Worm (Caenorhabditis elegans) whole organism, L4 larva: ENCODE results near the gene dpy-9.
A peak's percentile ranks its signal among the peaks of the same experiment; 100 is the strongest.

Experiments used
- F10B5.3 ChIP-seq: sonication (generic microtip); optimal IDR thresholded peaks from 2 replicates; lab custom pipeline; 2016; ENCODE audit warnings: mild to moderate bottlenecking, missing genetic modification characterization, missing compliant biosample characterization
- F26F4.8 ChIP-seq: fragments of 200-800 bp; sonication (Bioruptor generic); conservative IDR thresholded peaks from 2 replicates; pipeline ENCODE4 v1.3.6; 2022; ENCODE audit warnings: missing genetic modification characterization, missing compliant biosample characterization
- F44E2.7 ChIP-seq: fragments of 200-800 bp; sonication (Bioruptor generic); IDR thresholded peaks from 2 replicates; pipeline ENCODE4 v2.1.2; 2022; ENCODE audit warnings: missing genetic modification characterization, missing compliant biosample characterization
- F49E8.2 ChIP-seq: sonication (generic microtip); optimal IDR thresholded peaks from 2 replicates; lab custom pipeline; 2016; ENCODE audit warnings: missing compliant biosample characterization, mild to moderate bottlenecking, missing genetic modification characterization, borderline replicate concordance
- Y5F2A.4 ChIP-seq: fragments of 200-800 bp; sonication (Bioruptor generic); optimal IDR thresholded peaks from 2 replicates; lab custom pipeline; 2018; ENCODE audit warnings: mild to moderate bottlenecking, missing genetic modification characterization, missing compliant biosample characterization
- ZK337.2 ChIP-seq: fragments of 200-800 bp; sonication (Bioruptor generic); IDR thresholded peaks from 2 replicates; pipeline ENCODE4 v1.3.6; 2022; ENCODE audit warnings: missing genetic modification reagents, missing genetic modification characterization, missing compliant biosample characterization
- aha-1 ChIP-seq: fragments of 150-350 bp; peaks from one replicate; lab custom pipeline; 2014; ENCODE audit warnings: missing biosample characterization, missing genetic modification characterization
- arid-1 ChIP-seq: fragments of 200-800 bp; sonication (Bioruptor generic); conservative IDR thresholded peaks from 2 replicates; pipeline ENCODE4 v1.3.6; 2022; ENCODE audit warnings: missing genetic modification reagents, missing genetic modification characterization, missing compliant biosample characterization
- ceh-28 ChIP-seq: fragments of 150-350 bp; optimal IDR thresholded peaks from 2 replicates; lab custom pipeline; 2014; ENCODE audit warnings: missing biosample characterization, missing genetic modification reagents, missing genetic modification characterization
- ceh-82 ChIP-seq: sonication (generic microtip); optimal IDR thresholded peaks from 2 replicates; lab custom pipeline; 2017; ENCODE audit warnings: missing biosample characterization, missing genetic modification characterization
- ces-1 ChIP-seq: fragments of 150-350 bp; sonication (generic microtip); optimal IDR thresholded peaks from 4 replicates; lab custom pipeline; 2014; ENCODE audit warnings: missing biosample characterization, missing genetic modification reagents, missing genetic modification characterization
- cey-2 ChIP-seq: sonication (generic microtip); optimal IDR thresholded peaks from 3 replicates; lab custom pipeline; 2017; ENCODE audit warnings: missing genetic modification characterization, mild to moderate bottlenecking, missing compliant biosample characterization, antibody characterized with exemption, borderline replicate concordance; ENCODE audit not compliant: insufficient read depth
- ctbp-1 ChIP-seq: fragments of 200-800 bp; sonication (Bioruptor generic); IDR thresholded peaks from 2 replicates; pipeline ENCODE4 v1.3.6; 2022; ENCODE audit warnings: missing genetic modification reagents, missing genetic modification characterization, missing compliant biosample characterization
- daf-12 ChIP-seq: fragments of 150-350 bp; optimal IDR thresholded peaks from 2 replicates; lab custom pipeline; 2014; ENCODE audit warnings: missing biosample characterization, missing genetic modification reagents, missing genetic modification characterization
- daf-16 ChIP-seq, 3 experiments: sonication (generic microtip); optimal IDR thresholded peaks; 2 replicates each; lab custom pipeline; 2016 to 2017; ENCODE audit warnings: missing genetic modification characterization in 3 of 3, missing genetic modification reagents in 3 of 3, mild to moderate bottlenecking in 2 of 3, missing compliant biosample characterization in 2 of 3, missing biosample characterization in 1 of 3, moderate library complexity in 1 of 3
- daf-19 ChIP-seq: fragments of 200-800 bp; sonication (Bioruptor generic); conservative IDR thresholded peaks from 2 replicates; pipeline ENCODE4 v1.3.6; 2022; ENCODE audit warnings: missing genetic modification characterization, missing compliant biosample characterization
- dmd-6 ChIP-seq: fragments of 200-800 bp; sonication (Bioruptor generic); IDR thresholded peaks from 2 replicates; pipeline ENCODE4 v1.3.6; 2022; ENCODE audit warnings: missing genetic modification reagents, missing genetic modification characterization, missing compliant biosample characterization
- dmd-8 ChIP-seq: fragments of 200-800 bp; sonication (Bioruptor generic); IDR thresholded peaks from 2 replicates; pipeline ENCODE4 v1.3.6; 2022; ENCODE audit warnings: missing genetic modification characterization, missing compliant biosample characterization
- dmd-9 ChIP-seq: fragments of 200-800 bp; sonication (Bioruptor generic); IDR thresholded peaks from 2 replicates; pipeline ENCODE4 v1.3.6; 2022; ENCODE audit warnings: missing genetic modification reagents, missing genetic modification characterization, missing compliant biosample characterization
- egl-43 ChIP-seq: fragments of 200-800 bp; sonication (Bioruptor generic); IDR thresholded peaks from 2 replicates; pipeline ENCODE4 v1.3.6; 2022; ENCODE audit warnings: missing genetic modification reagents, missing genetic modification characterization, missing compliant biosample characterization
- fos-1 ChIP-seq: fragments of 150-350 bp; optimal IDR thresholded peaks from 2 replicates; lab custom pipeline; 2014; ENCODE audit warnings: missing biosample characterization, missing genetic modification characterization
- hif-1 ChIP-seq, 2 experiments: sonication (generic microtip); optimal IDR thresholded peaks; 2 replicates each; lab custom pipeline; 2016 to 2017; ENCODE audit warnings: missing compliant biosample characterization in 2 of 2, missing genetic modification characterization in 2 of 2, missing genetic modification reagents in 2 of 2, missing genotype in 2 of 2, mild to moderate bottlenecking in 1 of 2
- hmg-1.1 ChIP-seq: fragments of 200-800 bp; sonication (Bioruptor generic); IDR thresholded peaks from 2 replicates; pipeline ENCODE4 v1.3.6; 2022; ENCODE audit warnings: missing genetic modification reagents, missing genetic modification characterization, missing compliant biosample characterization
- lim-7 ChIP-seq: fragments of 200-800 bp; sonication (Bioruptor generic); IDR thresholded peaks from 2 replicates; pipeline ENCODE4 v1.3.6; 2022; ENCODE audit warnings: missing genetic modification characterization, missing compliant biosample characterization
- lin-15B ChIP-seq: fragments of 150-350 bp; sonication (generic microtip); optimal IDR thresholded peaks from 3 replicates; lab custom pipeline; 2014; ENCODE audit warnings: missing biosample characterization, missing genetic modification characterization
- lin-39 ChIP-seq: fragments of 150-350 bp; optimal IDR thresholded peaks from 2 replicates; lab custom pipeline; 2014; ENCODE audit warnings: missing biosample characterization, missing genetic modification reagents, missing genetic modification characterization
- lir-3 ChIP-seq: sonication (generic microtip); optimal IDR thresholded peaks from 2 replicates; lab custom pipeline; 2016; ENCODE audit warnings: mild to moderate bottlenecking, missing genetic modification characterization, missing compliant biosample characterization
- lsy-2 ChIP-seq, 2 experiments: fragments of 150-350 bp in 1 of 2; sonication (generic microtip) in 1 of 2; optimal IDR thresholded peaks; 2 replicates each; lab custom pipeline; 2014 to 2017; ENCODE audit warnings: missing biosample characterization in 2 of 2, missing genetic modification characterization in 2 of 2
- madf-5 ChIP-seq, 2 experiments: fragments of 200-800 bp; sonication (Bioruptor generic); IDR thresholded peaks; 2 replicates each; pipeline ENCODE4 v1.3.6; 2022; ENCODE audit warnings: missing compliant biosample characterization in 2 of 2, missing genetic modification characterization in 2 of 2
- mdt-29 ChIP-seq: fragments of 200-800 bp; sonication (Bioruptor generic); IDR thresholded peaks from 2 replicates; pipeline ENCODE4 v1.3.6; 2022; ENCODE audit warnings: missing genetic modification reagents, missing genetic modification characterization, missing compliant biosample characterization
- mes-2 ChIP-seq: sonication (generic microtip); optimal IDR thresholded peaks from 2 replicates; lab custom pipeline; 2016; ENCODE audit warnings: missing genotype, mild to moderate bottlenecking, missing genetic modification characterization, missing compliant biosample characterization; ENCODE audit not compliant: poor library complexity, severe bottlenecking
- mxl-3 ChIP-seq: fragments of 200-800 bp; sonication (Bioruptor generic); optimal IDR thresholded peaks from 2 replicates; lab custom pipeline; 2018; ENCODE audit warnings: mild to moderate bottlenecking, missing genetic modification characterization, missing compliant biosample characterization
- nhr-10 ChIP-seq: fragments of 150-350 bp; optimal IDR thresholded peaks from 2 replicates; lab custom pipeline; 2014; ENCODE audit warnings: missing biosample characterization, missing genetic modification characterization
- nhr-237 ChIP-seq: sonication (generic microtip); optimal IDR thresholded peaks from 2 replicates; lab custom pipeline; 2017; ENCODE audit warnings: missing biosample characterization, missing genetic modification characterization
- nhr-28 ChIP-seq: fragments of 150-350 bp; optimal IDR thresholded peaks from 2 replicates; lab custom pipeline; 2014; ENCODE audit warnings: missing biosample characterization, missing genetic modification characterization
- nhr-41 ChIP-seq: fragments of 200-800 bp; sonication (Bioruptor generic); IDR thresholded peaks from 2 replicates; pipeline ENCODE4 v1.3.6; 2022; ENCODE audit warnings: missing genetic modification reagents, missing genetic modification characterization, missing compliant biosample characterization
- nhr-6 ChIP-seq: fragments of 150-350 bp; optimal IDR thresholded peaks from 2 replicates; lab custom pipeline; 2014; ENCODE audit warnings: missing biosample characterization, missing genetic modification characterization
- nhr-76 ChIP-seq: fragments of 150-350 bp; optimal IDR thresholded peaks from 2 replicates; lab custom pipeline; 2014; ENCODE audit warnings: missing biosample characterization, missing genetic modification characterization
- nhr-77 ChIP-seq: fragments of 150-350 bp; optimal IDR thresholded peaks from 2 replicates; lab custom pipeline; 2014; ENCODE audit warnings: missing biosample characterization, missing genetic modification characterization
- rbr-2 ChIP-seq: sonication (generic microtip); optimal IDR thresholded peaks from 2 replicates; lab custom pipeline; 2016; ENCODE audit warnings: missing genotype, missing genetic modification characterization, missing compliant biosample characterization
- saeg-2 ChIP-seq: fragments of 200-800 bp; sonication (Bioruptor generic); IDR thresholded peaks from 2 replicates; pipeline ENCODE4 v1.3.6; 2022; ENCODE audit warnings: missing genetic modification reagents, missing genetic modification characterization, missing compliant biosample characterization
- set-16 ChIP-seq: fragments of 200-800 bp; sonication (Bioruptor generic); IDR thresholded peaks from 2 replicates; pipeline ENCODE4 v1.3.6; 2022; ENCODE audit warnings: missing genetic modification reagents, missing genetic modification characterization, missing compliant biosample characterization
- skn-1 ChIP-seq: fragments of 150-350 bp; optimal IDR thresholded peaks from 2 replicates; lab custom pipeline; 2014; ENCODE audit warnings: missing biosample characterization, missing genetic modification characterization
- spr-3 ChIP-seq: fragments of 200-800 bp; sonication (Bioruptor generic); optimal IDR thresholded peaks from 2 replicates; lab custom pipeline; 2018; ENCODE audit warnings: mild to moderate bottlenecking, missing genetic modification characterization, missing compliant biosample characterization
- tra-1 ChIP-seq: fragments of 200-800 bp; sonication (Bioruptor generic); IDR thresholded peaks from 2 replicates; pipeline ENCODE4 v1.3.6; 2022; ENCODE audit warnings: missing genetic modification reagents, missing genetic modification characterization, missing compliant biosample characterization
- unc-130 ChIP-seq: sonication (generic microtip); optimal IDR thresholded peaks from 2 replicates; lab custom pipeline; 2016; ENCODE audit warnings: missing genetic modification reagents, missing genetic modification characterization, missing compliant biosample characterization
- unc-39 ChIP-seq: sonication (generic microtip); optimal IDR thresholded peaks from 2 replicates; lab custom pipeline; 2017; ENCODE audit warnings: missing biosample characterization, missing genetic modification characterization
- unc-62 ChIP-seq, 3 experiments: fragments of 150-350 bp in 1 of 3; sonication (generic microtip); optimal IDR thresholded peaks in 2 of 3; peaks in 1 of 3; 1 replicate in 1 of 3; 2 replicates in 2 of 3; lab custom pipeline; 2014 to 2017; ENCODE audit warnings: missing biosample characterization in 3 of 3, missing genetic modification characterization in 3 of 3, missing genetic modification reagents in 3 of 3, missing genotype in 1 of 3
- vab-7 ChIP-seq: fragments of 200-800 bp; sonication (Bioruptor generic); IDR thresholded peaks from 2 replicates; pipeline ENCODE4 v1.3.6; 2022; ENCODE audit warnings: missing genetic modification reagents, missing genetic modification characterization, missing compliant biosample characterization
- zip-2 ChIP-seq: fragments of 150-350 bp; optimal IDR thresholded peaks from 2 replicates; lab custom pipeline; 2014; ENCODE audit warnings: missing biosample characterization, missing genetic modification characterization
- ztf-11 ChIP-seq: fragments of 150-350 bp; optimal IDR thresholded peaks from 2 replicates; lab custom pipeline; 2014; ENCODE audit warnings: missing biosample characterization, missing genetic modification characterization
- ztf-7 ChIP-seq: fragments of 150-350 bp; optimal IDR thresholded peaks from 2 replicates; lab custom pipeline; 2014; ENCODE audit warnings: missing biosample characterization, missing genetic modification characterization

The dpy-9 gene

ce11 chrIV:306572-306971 is 47.6 kb upstream of the dpy-9 start (continued):
- TF ChIP-seq lim-7 (GFP tag; lab: Robert Waterston, UW) (no peak), unc-130 (GFP tag; lab: Kevin White, UChicago) (no peak), spr-3 (no peak), cey-2 (tag; lab: Kevin White, UChicago) (no peak), zip-2 (no peak), dmd-8 (GFP tag; lab: Robert Waterston, UW) (no peak), ceh-28 (tag; lab: Kevin White, UChicago) (no peak), rbr-2 (tag; lab: Kevin White, UChicago) (no peak), dmd-6 (GFP tag; lab: Robert Waterston, UW) (no peak), hif-1 (tag; optimal IDR thresholded peaks at IDR 0.05; lab: Kevin White, UChicago) (no peak), mes-2 (tag; lab: Kevin White, UChicago) (peak; percentile 19), lin-15B (tag; lab: Kevin White, UChicago) (no peak), ctbp-1 (GFP tag; lab: Robert Waterston, UW) (no peak), dmd-9 (GFP tag; lab: Robert Waterston, UW) (no peak), nhr-77 (no peak), ces-1 (GFP tag; lab: Kevin White, UChicago) (no peak), egl-43 (no peak), set-16 (GFP tag; lab: Robert Waterston, UW) (no peak), nhr-76 (tag; lab: Kevin White, UChicago) (no peak), nhr-28 (tag; lab: Kevin White, UChicago) (no peak), F49E8.2 (no peak), Y5F2A.4 (no peak), daf-16 (GFP tag; optimal IDR thresholded peaks at IDR 0.05; lab: Kevin White, UChicago) (no peak), daf-16 (tag; optimal IDR thresholded peaks at IDR 0.05; lab: Kevin White, UChicago) (no peak), nhr-237 (tag; lab: Kevin White, UChicago) (no peak), F26F4.8 (no peak), ztf-7 (tag; lab: Kevin White, UChicago) (no peak), skn-1 (no peak), daf-19 (GFP tag; lab: Robert Waterston, UW) (no peak), arid-1 (GFP tag; lab: Robert Waterston, UW) (no peak), nhr-41 (GFP tag; lab: Robert Waterston, UW) (0 out of 2 replicates have a peak, but pooled peaks have one; percentile 10), mxl-3 (GFP tag; lab: Kevin White, UChicago) (no peak), lin-39 (tag; lab: Kevin White, UChicago) (no peak), aha-1 (tag; lab: Kevin White, UChicago) (peak; percentile 73), ceh-82 (tag; lab: Kevin White, UChicago) (no peak), nhr-10 (tag; lab: Kevin White, UChicago) (no peak), fos-1 (tag; lab: Kevin White, UChicago) (no peak), mdt-29 (GFP tag; lab: Robert Waterston, UW) (no peak), lsy-2 (tag; optimal IDR thresholded peaks at IDR 0.05; lab: Kevin White, UChicago) (peak in 1 of 2 experiments; percentile 47), saeg-2 (GFP tag; lab: Robert Waterston, UW) (no peak), daf-12 (no peak), vab-7 (GFP tag; lab: Robert Waterston, UW) (no peak), hmg-1.1 (GFP tag; lab: Robert Waterston, UW) (0 out of 2 replicates have a peak, but pooled peaks have one; percentile 15), ztf-11 (tag; lab: Kevin White, UChicago) (no peak), lir-3 (tag; lab: Kevin White, UChicago) (no peak), nhr-6 (tag; lab: Kevin White, UChicago) (no peak), F10B5.3 (tag; lab: Kevin White, UChicago) (no peak), tra-1 (GFP tag; lab: Robert Waterston, UW) (no peak), ZK337.2 (no peak), unc-62 (GFP tag; optimal IDR thresholded peaks at IDR 0.05 in 1 of 2; lab: Kevin White, UChicago) (no peak), unc-62 (tag; optimal IDR thresholded peaks at IDR 0.05; lab: Kevin White, UChicago) (no peak), madf-5 (GFP tag; IDR thresholded peaks at IDR 0.05; lab: Robert Waterston, UW) (no peak), F44E2.7 (no peak), unc-39 (tag; lab: Kevin White, UChicago) (no peak)
